Fruit fly (Drosophila melanogaster): Measurements from ENCODE around the gene Ref2.

The Ref2 gene

DNA sequence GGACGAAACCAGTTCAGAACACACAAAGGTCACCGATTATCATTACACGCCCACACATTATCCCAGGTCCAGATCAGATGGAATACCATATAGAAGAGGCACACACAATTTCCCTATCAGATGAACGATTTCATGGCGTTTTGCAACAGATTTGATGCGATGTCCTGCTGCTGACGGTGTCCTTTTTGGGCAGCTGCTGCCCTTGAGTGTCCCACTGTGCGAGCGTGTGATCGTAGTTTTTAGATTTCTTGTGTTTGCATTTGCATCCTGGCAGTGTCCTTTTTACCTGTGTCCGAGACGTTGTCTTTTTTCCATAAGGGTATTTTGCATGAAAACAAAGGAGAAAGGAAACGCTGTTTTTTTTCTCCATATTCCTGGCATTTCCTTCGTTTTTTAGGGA, 33.2 kb upstream of the Ref2 start:
- TF ChIP-seq foxo (GFP tag; optimal IDR thresholded peaks at IDR 0.05) (no peak), usp (GFP tag; optimal IDR thresholded peaks at IDR 0.05) (no peak), Myc (optimal IDR thresholded peaks at IDR 0.05) (no peak), HLH106 (tag; optimal IDR thresholded peaks at IDR 0.05) (no peak), pan (optimal IDR thresholded peaks at IDR 0.05) (no peak), brk (GFP tag; optimal IDR thresholded peaks at IDR 0.05) (no peak), CrebA (GFP tag; optimal IDR thresholded peaks at IDR 0.05; ENCODE audit: borderline replicate concordance) (no peak), dmrt93B (GFP tag; optimal IDR thresholded peaks at IDR 0.05) (no peak), GATAd (GFP tag; optimal IDR thresholded peaks at IDR 0.05) (no peak)

DNA sequence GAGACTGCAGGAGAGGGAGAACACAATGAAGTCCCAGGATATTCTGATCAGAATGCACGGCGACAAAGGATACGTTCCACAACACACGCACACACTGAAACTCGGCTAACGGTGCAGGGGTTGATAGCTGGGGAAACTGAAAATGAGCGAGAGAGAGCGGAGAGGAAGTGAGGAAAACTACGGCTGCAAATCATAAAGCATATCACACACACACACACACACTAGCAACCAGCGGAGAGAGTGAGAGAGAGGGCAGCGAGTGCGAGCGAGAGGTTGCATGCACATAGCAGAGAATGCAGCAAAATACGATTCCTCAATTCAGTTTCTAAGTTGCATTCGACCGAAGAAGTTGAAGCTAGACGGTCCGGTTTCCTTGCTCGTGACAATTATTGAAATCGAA, 32.1 kb upstream of the Ref2 start:
- TF ChIP-seq Dif (GFP tag; optimal IDR thresholded peaks at IDR 0.05; ENCODE audit: partially characterized antibody) (no peak), Hr83 (GFP tag; optimal IDR thresholded peaks at IDR 0.05; ENCODE audit: poor library complexity, severe bottlenecking) (no peak), GATAd (GFP tag; optimal IDR thresholded peaks at IDR 0.05) (no peak), CG9705 (GFP tag; optimal IDR thresholded peaks at IDR 0.05) (no peak), Vsx2 (GFP tag; optimal IDR thresholded peaks at IDR 0.05; ENCODE audit: partially characterized antibody) (no peak), Abd-B (GFP tag; optimal IDR thresholded peaks at IDR 0.05) (no peak), woc (GFP tag; optimal IDR thresholded peaks at IDR 0.05) (no peak), tai (GFP tag; optimal IDR thresholded peaks at IDR 0.05) (no peak), ey (GFP tag; optimal IDR thresholded peaks at IDR 0.05) (no peak), usp (GFP tag; optimal IDR thresholded peaks at IDR 0.05) (no peak), Mio (GFP tag; optimal IDR thresholded peaks at IDR 0.05) (no peak), jim (GFP tag; optimal IDR thresholded peaks at IDR 0.05) (no peak), Hnf4 (GFP tag; optimal IDR thresholded peaks at IDR 0.05) (no peak), Myc (optimal IDR thresholded peaks at IDR 0.05) (no peak)

DNA sequence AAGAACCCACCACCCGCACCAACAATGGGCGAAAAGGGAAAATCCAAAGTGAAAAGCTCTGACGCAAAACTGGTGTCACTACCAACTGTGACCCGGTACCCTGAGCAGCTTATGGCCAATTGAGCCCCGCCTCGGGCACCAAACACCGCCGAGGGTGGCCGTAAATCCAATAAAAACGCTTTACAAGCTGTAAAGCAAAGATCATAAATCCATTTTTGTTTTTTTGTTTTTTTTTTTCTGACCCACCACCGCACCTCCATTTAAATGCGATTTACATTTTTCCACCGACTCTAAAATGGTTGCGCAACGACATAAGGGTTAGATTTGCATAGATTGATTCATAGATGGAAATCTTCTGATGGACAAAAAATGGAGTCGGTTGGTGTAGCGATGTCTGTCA, 28.2 kb upstream of the Ref2 start:
- TF ChIP-seq Dfd (GFP tag; optimal IDR thresholded peaks at IDR 0.05) (no peak), CG32264 (GFP tag; optimal IDR thresholded peaks at IDR 0.05) (no peak), fru (GFP tag; optimal IDR thresholded peaks at IDR 0.05) (no peak)

DNA sequence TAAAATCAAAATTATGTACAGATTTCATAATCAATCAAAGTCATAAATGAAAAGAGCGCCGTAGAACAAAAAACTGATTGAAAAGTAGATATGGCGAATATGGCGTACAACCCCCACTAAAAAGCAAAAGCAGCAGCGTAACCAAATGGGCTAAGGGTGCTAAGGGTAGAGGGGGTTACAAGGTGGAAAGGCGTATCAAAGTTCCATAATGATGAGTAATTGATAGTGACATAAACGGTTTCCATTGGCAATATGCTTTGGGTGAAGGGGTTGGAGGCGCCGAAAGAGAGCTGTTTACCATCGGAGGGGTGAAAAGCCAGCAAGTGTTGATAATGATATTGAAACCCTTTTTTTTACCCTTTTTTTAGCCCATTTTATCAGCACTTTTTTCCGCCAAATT, 26.1 kb upstream of the Ref2 start:
- TF ChIP-seq dmrt93B (GFP tag; optimal IDR thresholded peaks at IDR 0.05): no peak
- TF ChIP-seq Mio (GFP tag; optimal IDR thresholded peaks at IDR 0.05): no peak
- no peak for TF ChIP-seq brk (GFP tag; optimal IDR thresholded peaks at IDR 0.05)

DNA sequence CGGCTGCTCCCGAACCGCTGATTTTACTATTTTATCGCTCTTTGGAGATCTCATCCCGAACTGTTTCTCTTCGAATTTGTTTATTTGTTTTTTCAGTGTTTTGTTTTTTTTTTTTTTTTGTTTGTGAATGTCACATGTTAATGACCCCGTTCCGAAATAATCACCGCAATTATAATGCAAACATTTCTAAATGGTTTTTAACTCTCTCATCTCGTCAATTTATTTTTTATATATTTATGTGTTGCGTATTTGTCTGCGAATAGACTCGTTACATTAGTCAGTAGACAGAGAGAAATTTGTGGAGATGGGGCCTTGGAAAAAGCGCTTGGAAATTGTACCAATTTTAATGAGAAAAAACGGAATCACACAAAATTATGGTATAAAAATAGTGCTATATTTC, 23.5 kb upstream of the Ref2 start, which contains the start of gene Nepl7:
TSS of gene Nepl7 (minus strand) at position 101 of the 400 bp plus-strand sequence.
- TF ChIP-seq OdsH (GFP tag; optimal IDR thresholded peaks at IDR 0.05) (no peak), psq (GFP tag; optimal IDR thresholded peaks at IDR 0.05) (no peak), dl (GFP tag; optimal IDR thresholded peaks at IDR 0.05; ENCODE audit: insufficient read depth in 1 of 2, partially characterized antibody in 2 of 2) (no peak), Sp1 (GFP tag; optimal IDR thresholded peaks at IDR 0.05) (no peak), Dfd (GFP tag; optimal IDR thresholded peaks at IDR 0.05) (no peak), lola (GFP tag; optimal IDR thresholded peaks at IDR 0.05) (no peak), woc (GFP tag; optimal IDR thresholded peaks at IDR 0.05) (no peak), Abd-B (GFP tag; optimal IDR thresholded peaks at IDR 0.05) (no peak), jim (GFP tag; optimal IDR thresholded peaks at IDR 0.05) (no peak), dmrt93B (GFP tag; optimal IDR thresholded peaks at IDR 0.05) (no peak), HLH106 (tag; optimal IDR thresholded peaks at IDR 0.05) (no peak), Vsx2 (GFP tag; optimal IDR thresholded peaks at IDR 0.05; ENCODE audit: partially characterized antibody) (no peak), foxo (GFP tag; optimal IDR thresholded peaks at IDR 0.05) (no peak), br (GFP tag; optimal IDR thresholded peaks at IDR 0.05) (no peak), fru (GFP tag; optimal IDR thresholded peaks at IDR 0.05) (no peak)

DNA sequence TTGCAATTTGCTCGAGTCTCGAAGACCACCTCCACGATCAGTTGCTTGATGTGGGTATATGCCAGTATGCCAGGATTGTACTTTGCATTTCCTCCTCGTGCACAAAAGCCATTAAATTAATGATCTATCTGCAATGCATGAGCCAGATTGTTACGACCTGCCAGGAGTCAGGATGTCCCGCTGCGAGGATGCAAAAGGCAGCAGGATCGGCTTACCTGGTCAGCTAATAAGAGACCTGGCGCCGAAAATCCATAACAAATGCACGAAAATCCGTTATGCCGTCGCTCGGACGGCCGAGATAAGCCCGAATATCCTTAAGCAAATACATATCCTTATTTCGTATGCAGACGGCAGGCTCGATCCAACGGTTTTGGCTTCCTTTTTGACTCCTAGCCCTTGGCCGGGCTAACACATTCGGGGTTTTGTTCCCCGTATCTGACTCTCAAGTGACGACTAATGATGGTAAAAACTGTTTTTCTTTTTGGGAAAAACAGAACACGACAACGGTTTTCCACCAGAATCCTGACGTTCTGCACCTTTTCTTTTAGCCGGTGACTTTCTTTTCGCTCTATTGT, 19.9 kb upstream of the Ref2 start:
- no peak for TF ChIP-seq N (GFP tag; optimal IDR thresholded peaks at IDR 0.05)
